7 worm cellular contexts compared by ENCODE assay signal in genomic region chrX:6750145-6750544, ce11.
A peak's percentile ranks its signal among the peaks of the same experiment; 100 is the strongest.
TF ChIP-seq lines count a peak whose summit lies in the region.

No protein-coding gene starts in this region.

TF ChIP-seq in whole organism, L1 larva, 84 proteins besides CTCF, POLR2A, EP300 and RAD21 (continues in another document):
- peak; percentile 6 for TF ChIP-seq unc-86 (tag; optimal IDR thresholded peaks at IDR 0.05; lab: Kevin White, UChicago)
- TF ChIP-seq nhr-90 (tag; optimal IDR thresholded peaks at IDR 0.05; lab: Kevin White, UChicago; ENCODE audit: poor library complexity), result peak; percentile 93
- peak; percentile 62 for TF ChIP-seq lin-13 (GFP tag; optimal IDR thresholded peaks at IDR 0.05; lab: Kevin White, UChicago)
- no peak for TF ChIP-seq ceh-90 (tag; optimal IDR thresholded peaks at IDR 0.05; lab: Kevin White, UChicago)
- TF ChIP-seq nhr-237 (tag; optimal IDR thresholded peaks at IDR 0.05; lab: Kevin White, UChicago), result peak; percentile 51
- TF ChIP-seq lin-15B (tag; optimal IDR thresholded peaks at IDR 0.05; lab: Kevin White, UChicago), result no peak
- peak; percentile 24 for TF ChIP-seq egl-13 (tag; optimal IDR thresholded peaks at IDR 0.05; lab: Kevin White, UChicago)
- TF ChIP-seq ceh-82 (tag; optimal IDR thresholded peaks at IDR 0.05; lab: Kevin White, UChicago), result peak; percentile 40 to 65 (median 57)
- TF ChIP-seq nhr-28 (tag; optimal IDR thresholded peaks at IDR 0.05; lab: Kevin White, UChicago), result peak; percentile 20
- TF ChIP-seq efl-1 (optimal IDR thresholded peaks at IDR 0.05; lab: Kevin White, UChicago), result peak; percentile 45 to 47
- peak; percentile 14 to 86 for TF ChIP-seq efl-1 (GFP tag; optimal IDR thresholded peaks at IDR 0.05 in 1 of 2; lab: Kevin White, UChicago)
- TF ChIP-seq snu-23 (GFP tag; optimal IDR thresholded peaks at IDR 0.05; lab: Kevin White, UChicago), result peak; percentile 94
- no peak for TF ChIP-seq ets-5 (GFP tag; IDR thresholded peaks at IDR 0.05; lab: Robert Waterston, UW)

TF ChIP-seq in whole organism, L2 larva, 48 proteins besides CTCF, POLR2A, EP300 and RAD21 (continues in another document):
- TF ChIP-seq egl-27 (tag; optimal IDR thresholded peaks at IDR 0.05; lab: Kevin White, UChicago), result peak; percentile 95
- TF ChIP-seq mdl-1 (tag; optimal IDR thresholded peaks at IDR 0.05; lab: Kevin White, UChicago), result peak; percentile 100
- peak; percentile 94 for TF ChIP-seq sma-3 (GFP tag; optimal IDR thresholded peaks at IDR 0.05; lab: Kevin White, UChicago)
- no peak for TF ChIP-seq aly-2 (tag; optimal IDR thresholded peaks at IDR 0.05; lab: Kevin White, UChicago)
- no peak for TF ChIP-seq mbf-1 (tag; optimal IDR thresholded peaks at IDR 0.05; lab: Kevin White, UChicago)
- TF ChIP-seq nhr-6 (tag; optimal IDR thresholded peaks at IDR 0.05; lab: Kevin White, UChicago), result peak; percentile 72
- no peak for TF ChIP-seq elt-1 (tag; optimal IDR thresholded peaks at IDR 0.05; lab: Kevin White, UChicago)
- peak; percentile 71 for TF ChIP-seq C34F6.9 (tag; optimal IDR thresholded peaks at IDR 0.05; lab: Kevin White, UChicago)
- TF ChIP-seq ZK546.5 (tag; optimal IDR thresholded peaks at IDR 0.05; lab: Kevin White, UChicago), result no peak
- no peak for TF ChIP-seq mab-5 (tag; optimal IDR thresholded peaks at IDR 0.05; lab: Kevin White, UChicago)
- TF ChIP-seq R02D3.7 (tag; optimal IDR thresholded peaks at IDR 0.05; lab: Kevin White, UChicago), result no peak
- TF ChIP-seq alr-1 (tag; optimal IDR thresholded peaks at IDR 0.05; lab: Kevin White, UChicago), result peak; percentile 51
- no peak for TF ChIP-seq nhr-11 (tag; optimal IDR thresholded peaks at IDR 0.05; lab: Kevin White, UChicago)
- TF ChIP-seq unc-62 (GFP tag; optimal IDR thresholded peaks at IDR 0.05; lab: Kevin White, UChicago), result no peak

TF ChIP-seq in whole organism, L3 larva, 47 proteins besides CTCF, POLR2A, EP300 and RAD21 (continues in another document):
- TF ChIP-seq unc-39 (tag; optimal IDR thresholded peaks at IDR 0.05; lab: Kevin White, UChicago) (no peak), lsy-12 (tag; optimal IDR thresholded peaks at IDR 0.05; lab: Kevin White, UChicago) (peak; percentile 11), nhr-11 (tag; optimal IDR thresholded peaks at IDR 0.05; lab: Kevin White, UChicago) (peak; percentile 64), ama-1 (optimal IDR thresholded peaks at IDR 0.05; lab: Kevin White, UChicago) (peak; percentile 70), nhr-76 (tag; optimal IDR thresholded peaks at IDR 0.05; lab: Kevin White, UChicago) (no peak), nhr-43 (tag; optimal IDR thresholded peaks at IDR 0.05; lab: Kevin White, UChicago; ENCODE audit: poor library complexity, severe bottlenecking) (peak; percentile 83), nfya-1 (tag; optimal IDR thresholded peaks at IDR 0.05; lab: Kevin White, UChicago; ENCODE audit: insufficient read depth) (peak; percentile 75), elt-1 (tag; optimal IDR thresholded peaks at IDR 0.05; lab: Kevin White, UChicago) (peak; percentile 54), sea-2 (GFP tag; optimal IDR thresholded peaks at IDR 0.05; lab: Kevin White, UChicago) (no peak), unc-62 (GFP tag; optimal IDR thresholded peaks at IDR 0.05; lab: Kevin White, UChicago) (peak; percentile 41), ceh-82 (tag; optimal IDR thresholded peaks at IDR 0.05; lab: Kevin White, UChicago) (no peak), ceh-28 (tag; optimal IDR thresholded peaks at IDR 0.05; lab: Kevin White, UChicago) (peak; percentile 45), elt-3 (tag; optimal IDR thresholded peaks at IDR 0.05; lab: Kevin White, UChicago) (peak in 1 of 3 experiments; percentile 78)

TF ChIP-seq in whole organism, L4 larva, 104 proteins besides CTCF, POLR2A, EP300 and RAD21 (continues in another document):
- TF ChIP-seq zag-1 (tag; optimal IDR thresholded peaks at IDR 0.05; lab: Kevin White, UChicago), result no peak
- TF ChIP-seq nhr-111 (GFP tag; optimal IDR thresholded peaks at IDR 0.05; lab: Kevin White, UChicago), result no peak
- TF ChIP-seq attf-4 (tag; optimal IDR thresholded peaks at IDR 0.05; lab: Kevin White, UChicago), result no peak
- TF ChIP-seq lin-29 (GFP tag; IDR thresholded peaks at IDR 0.05; lab: Robert Waterston, UW), result peak; percentile 44; the same call in 1 of the 2 replicates
- TF ChIP-seq nhr-102 (tag; optimal IDR thresholded peaks at IDR 0.05; lab: Kevin White, UChicago), result peak; percentile 86
- no peak for TF ChIP-seq sdz-12 (GFP tag; optimal IDR thresholded peaks at IDR 0.05; lab: Kevin White, UChicago)
- no peak for TF ChIP-seq daf-12 (tag; optimal IDR thresholded peaks at IDR 0.05; lab: Kevin White, UChicago)
- no peak for TF ChIP-seq skn-1 (tag; optimal IDR thresholded peaks at IDR 0.05; lab: Kevin White, UChicago)
- no peak for TF ChIP-seq Y105C5A.15 (GFP tag; IDR thresholded peaks at IDR 0.05; lab: Robert Waterston, UW)
- no peak for TF ChIP-seq madf-5 (GFP tag; IDR thresholded peaks at IDR 0.05; lab: Robert Waterston, UW)
- TF ChIP-seq cey-2 (tag; optimal IDR thresholded peaks at IDR 0.05; lab: Kevin White, UChicago; ENCODE audit: borderline replicate concordance, insufficient read depth), result peak; percentile 13
- peak; percentile 93 for TF ChIP-seq gei-8 (GFP tag; optimal IDR thresholded peaks at IDR 0.05; lab: Kevin White, UChicago)
- TF ChIP-seq ceh-44 (GFP tag; IDR thresholded peaks at IDR 0.05; lab: Robert Waterston, UW), result no peak
- peak in 1 of 2 experiments; percentile 100 for TF ChIP-seq mdl-1 (tag; optimal IDR thresholded peaks at IDR 0.05; lab: Kevin White, UChicago)

TF ChIP-seq in whole organism, late embryonic, 69 proteins besides CTCF, POLR2A, EP300 and RAD21 (continues in another document):
- TF ChIP-seq che-1 (tag; optimal IDR thresholded peaks at IDR 0.05; lab: Kevin White, UChicago) (no peak), syd-9 (tag; optimal IDR thresholded peaks at IDR 0.05; lab: Kevin White, UChicago) (no peak), hlh-8 (tag; optimal IDR thresholded peaks at IDR 0.05; lab: Kevin White, UChicago) (no peak), tbx-7 (tag; optimal IDR thresholded peaks at IDR 0.05; lab: Kevin White, UChicago) (no peak), nhr-11 (tag; optimal IDR thresholded peaks at IDR 0.05; lab: Kevin White, UChicago) (no peak), ceh-22 (tag; optimal IDR thresholded peaks at IDR 0.05; lab: Kevin White, UChicago) (no peak), ama-1 (optimal IDR thresholded peaks at IDR 0.05; lab: Kevin White, UChicago) (no peak), mec-3 (tag; optimal IDR thresholded peaks at IDR 0.05; lab: Kevin White, UChicago; ENCODE audit: borderline replicate concordance) (no peak), ttx-3 (tag; optimal IDR thresholded peaks at IDR 0.05; lab: Kevin White, UChicago) (no peak), ztf-16 (tag; optimal IDR thresholded peaks at IDR 0.05; lab: Kevin White, UChicago) (no peak), ceh-45 (GFP tag; IDR thresholded peaks at IDR 0.05; lab: Robert Waterston, UW) (no peak), ref-2 (tag; optimal IDR thresholded peaks at IDR 0.05; lab: Kevin White, UChicago) (no peak), hlh-13 (GFP tag; optimal IDR thresholded peaks at IDR 0.05; lab: Kevin White, UChicago) (no peak), ceh-19 (GFP tag; optimal IDR thresholded peaks at IDR 0.05; lab: Kevin White, UChicago) (no peak), unc-42 (tag; optimal IDR thresholded peaks at IDR 0.05; lab: Kevin White, UChicago) (no peak)

TF ChIP-seq in whole organism, mixed stage, embryonic, 35 proteins besides CTCF, POLR2A, EP300 and RAD21:
- no peak for TF ChIP-seq unc-39 (tag; optimal IDR thresholded peaks at IDR 0.05; lab: Kevin White, UChicago)
- no peak for TF ChIP-seq nhr-28 (tag; optimal IDR thresholded peaks at IDR 0.05; lab: Kevin White, UChicago)
- peak; percentile 64 for TF ChIP-seq nhr-237 (tag; optimal IDR thresholded peaks at IDR 0.05; lab: Kevin White, UChicago)
- no peak for TF ChIP-seq nhr-12 (tag; optimal IDR thresholded peaks at IDR 0.05; lab: Kevin White, UChicago)
- TF ChIP-seq pha-4 (tag; optimal IDR thresholded peaks at IDR 0.05; lab: Kevin White, UChicago), result peak; percentile 75
- peak; percentile 17 for TF ChIP-seq ham-2 (GFP tag; optimal IDR thresholded peaks at IDR 0.05; lab: Kevin White, UChicago)

TF ChIP-seq in whole organism, young adult, 124 proteins besides CTCF, POLR2A, EP300 and RAD21 (continues in another document):
- TF ChIP-seq Y56A3A.18 (GFP tag; IDR thresholded peaks at IDR 0.05; lab: Robert Waterston, UW) (no peak), cebp-1 (GFP tag; IDR thresholded peaks at IDR 0.05; lab: Robert Waterston, UW) (peak; percentile 89), cebp-1 (tag; optimal IDR thresholded peaks at IDR 0.05; lab: Kevin White, UChicago) (peak; percentile 96), rec-8 (tag; optimal IDR thresholded peaks at IDR 0.05; lab: Kevin White, UChicago) (no peak), lin-40 (tag; optimal IDR thresholded peaks at IDR 0.05; lab: Kevin White, UChicago) (peak; percentile 87), K12H6.12 (tag; optimal IDR thresholded peaks at IDR 0.05; lab: Kevin White, UChicago) (peak; percentile 86), lag-1 (GFP tag; IDR thresholded peaks at IDR 0.05; lab: Robert Waterston, UW) (no peak), dpff-1 (tag; optimal IDR thresholded peaks at IDR 0.05; lab: Kevin White, UChicago) (no peak), B0035.1 (tag; optimal IDR thresholded peaks at IDR 0.05; lab: Kevin White, UChicago) (no peak), ztf-6 (GFP tag; IDR thresholded peaks at IDR 0.05; lab: Robert Waterston, UW) (no peak), nfya-1 (tag; optimal IDR thresholded peaks at IDR 0.05; lab: Kevin White, UChicago; ENCODE audit: borderline replicate concordance, insufficient read depth) (no peak), bed-1 (GFP tag; IDR thresholded peaks at IDR 0.05; lab: Robert Waterston, UW) (0 out of 2 replicates have a peak, but pooled peaks have one; percentile 50), snpc-1.3 (tag; optimal IDR thresholded peaks at IDR 0.05; lab: Kevin White, UChicago; ENCODE audit: insufficient read depth) (no peak), rcor-1 (GFP tag; IDR thresholded peaks at IDR 0.05; lab: Robert Waterston, UW) (no peak), T07F8.4 (tag; optimal IDR thresholded peaks at IDR 0.05; lab: Kevin White, UChicago) (no peak), mcd-1 (GFP tag; IDR thresholded peaks at IDR 0.05; lab: Robert Waterston, UW) (peak; percentile 43), ztf-28 (GFP tag; IDR thresholded peaks at IDR 0.05; lab: Robert Waterston, UW) (no peak), aptf-3 (GFP tag; IDR thresholded peaks at IDR 0.05; lab: Robert Waterston, UW) (no peak), akir-1 (GFP tag; optimal IDR thresholded peaks at IDR 0.05; lab: Kevin White, UChicago) (peak; percentile 32), ceh-79 (tag; optimal IDR thresholded peaks at IDR 0.05; lab: Kevin White, UChicago) (no peak), ztf-22 (GFP tag; optimal IDR thresholded peaks at IDR 0.05; lab: Kevin White, UChicago) (peak; percentile 15), mxl-1 (tag; optimal IDR thresholded peaks at IDR 0.05; lab: Kevin White, UChicago) (no peak), tlf-1 (GFP tag; optimal IDR thresholded peaks at IDR 0.05; lab: Kevin White, UChicago) (peak; percentile 48), ztf-3 (GFP tag; optimal IDR thresholded peaks at IDR 0.05; lab: Kevin White, UChicago) (peak; percentile 66), ceh-40 (GFP tag; IDR thresholded peaks at IDR 0.05; lab: Robert Waterston, UW) (no peak), mel-28 (tag; optimal IDR thresholded peaks at IDR 0.05; lab: Kevin White, UChicago; ENCODE audit: borderline replicate concordance) (no peak)
